Worm (Caenorhabditis elegans) whole organism, L3 larva: ENCODE data around the gene C27B7.9.
A peak's percentile ranks its signal among the peaks of the same experiment; 100 is the strongest.

Source experiments
- R02D3.7 ChIP-seq: fragments of 150-350 bp; optimal IDR thresholded peaks from 2 replicates; lab custom pipeline; 2014; ENCODE audit warnings: missing biosample characterization, missing genetic modification characterization
- ZK546.5 ChIP-seq: sonication (generic microtip); optimal IDR thresholded peaks from 2 replicates; lab custom pipeline; 2017; ENCODE audit warnings: missing biosample characterization, missing genetic modification characterization
- aly-2 ChIP-seq: fragments of 150-350 bp; optimal IDR thresholded peaks from 2 replicates; lab custom pipeline; 2014; ENCODE audit warnings: missing biosample characterization, missing genetic modification characterization
- ceh-28 ChIP-seq: fragments of 150-350 bp; optimal IDR thresholded peaks from 2 replicates; lab custom pipeline; 2014; ENCODE audit warnings: missing biosample characterization, missing genetic modification reagents, missing genetic modification characterization
- ceh-82 ChIP-seq: fragments of 150-350 bp; optimal IDR thresholded peaks from 2 replicates; lab custom pipeline; 2014; ENCODE audit warnings: missing biosample characterization, missing genetic modification characterization
- ceh-9 ChIP-seq: sonication (generic microtip); optimal IDR thresholded peaks from 2 replicates; lab custom pipeline; 2018; ENCODE audit warnings: missing biosample characterization, missing genetic modification characterization
- daf-12 ChIP-seq: fragments of 150-350 bp; optimal IDR thresholded peaks from 2 replicates; lab custom pipeline; 2014; ENCODE audit warnings: missing biosample characterization, missing genetic modification reagents, missing genetic modification characterization
- egl-27 ChIP-seq: sonication (generic microtip); optimal IDR thresholded peaks from 4 replicates; lab custom pipeline; 2017; ENCODE audit warnings: missing biosample characterization, missing genetic modification reagents, missing genetic modification characterization
- elt-1 ChIP-seq: fragments of 150-350 bp; optimal IDR thresholded peaks from 2 replicates; lab custom pipeline; 2014; ENCODE audit warnings: missing biosample characterization, missing genetic modification characterization
- elt-2 ChIP-seq: sonication (generic microtip); optimal IDR thresholded peaks from 2 replicates; lab custom pipeline; 2016; ENCODE audit warnings: missing genetic modification reagents, mild to moderate bottlenecking, missing genetic modification characterization, missing compliant biosample characterization
- elt-3 ChIP-seq, 3 experiments: fragments of 150-350 bp in 1 of 3; sonication (generic microtip) in 2 of 3; optimal IDR thresholded peaks; 2 replicates in 2 of 3; 4 replicates in 1 of 3; lab custom pipeline; 2014 to 2017; ENCODE audit warnings: missing biosample characterization in 3 of 3, missing genetic modification characterization in 3 of 3
- fkh-2 ChIP-seq: fragments of 150-350 bp; optimal IDR thresholded peaks from 2 replicates; lab custom pipeline; 2014; ENCODE audit warnings: missing biosample characterization, missing genetic modification reagents, missing genetic modification characterization
- fos-1 ChIP-seq: fragments of 150-350 bp; optimal IDR thresholded peaks from 2 replicates; lab custom pipeline; 2014; ENCODE audit warnings: missing biosample characterization, missing genetic modification characterization
- hmg-11 ChIP-seq: sonication (generic microtip); optimal IDR thresholded peaks from 2 replicates; lab custom pipeline; 2016; ENCODE audit warnings: missing genetic modification characterization, missing compliant biosample characterization
- jun-1 ChIP-seq: fragments of 150-350 bp; optimal IDR thresholded peaks from 2 replicates; lab custom pipeline; 2014; ENCODE audit warnings: missing biosample characterization, missing genetic modification reagents, missing genetic modification characterization
- lin-15B ChIP-seq: fragments of 150-350 bp; optimal IDR thresholded peaks from 2 replicates; lab custom pipeline; 2014; ENCODE audit warnings: missing biosample characterization, missing genetic modification characterization
- lin-39 ChIP-seq: fragments of 150-350 bp; optimal IDR thresholded peaks from 2 replicates; lab custom pipeline; 2018; ENCODE audit warnings: missing biosample characterization, missing genetic modification reagents, missing genetic modification characterization
- lsy-12 ChIP-seq: sonication (generic microtip); optimal IDR thresholded peaks from 2 replicates; lab custom pipeline; 2016; ENCODE audit warnings: mild to moderate bottlenecking, missing genetic modification characterization, missing compliant biosample characterization
- mdl-1 ChIP-seq: fragments of 150-350 bp; optimal IDR thresholded peaks from 2 replicates; lab custom pipeline; 2014; ENCODE audit warnings: missing biosample characterization, missing genetic modification characterization
- mml-1 ChIP-seq: fragments of 150-350 bp; sonication (generic microtip); optimal IDR thresholded peaks from 3 replicates; lab custom pipeline; 2014; ENCODE audit warnings: missing biosample characterization, missing genetic modification characterization
- nfya-1 ChIP-seq: sonication (generic microtip); optimal IDR thresholded peaks from 2 replicates; lab custom pipeline; 2017; ENCODE audit warnings: missing genetic modification characterization, mild to moderate bottlenecking, missing compliant biosample characterization, antibody characterized with exemption, moderate library complexity; ENCODE audit not compliant: insufficient read depth
- nhr-11 ChIP-seq: fragments of 150-350 bp; optimal IDR thresholded peaks from 2 replicates; lab custom pipeline; 2014; ENCODE audit warnings: missing biosample characterization, missing genetic modification characterization
- nhr-12 ChIP-seq: fragments of 150-350 bp; optimal IDR thresholded peaks from 2 replicates; lab custom pipeline; 2014; ENCODE audit warnings: missing biosample characterization, missing genetic modification characterization
- nhr-23 ChIP-seq: fragments of 150-350 bp; optimal IDR thresholded peaks from 2 replicates; lab custom pipeline; 2014; ENCODE audit warnings: missing biosample characterization, missing genetic modification reagents, missing genetic modification characterization
- nhr-237 ChIP-seq: fragments of 150-350 bp; optimal IDR thresholded peaks from 2 replicates; lab custom pipeline; 2014; ENCODE audit warnings: missing biosample characterization, missing genetic modification characterization
- nhr-28 ChIP-seq: fragments of 150-350 bp; optimal IDR thresholded peaks from 2 replicates; lab custom pipeline; 2014; ENCODE audit warnings: missing biosample characterization, missing genetic modification characterization
- nhr-67 ChIP-seq: fragments of 150-350 bp; optimal IDR thresholded peaks from 2 replicates; lab custom pipeline; 2014; ENCODE audit warnings: missing biosample characterization, missing genetic modification characterization
- pha-4 ChIP-seq: fragments of 150-350 bp; optimal IDR thresholded peaks from 2 replicates; lab custom pipeline; 2014; ENCODE audit warnings: missing biosample characterization, missing genetic modification reagents, missing genetic modification characterization
- pqm-1 ChIP-seq: fragments of 150-350 bp; optimal IDR thresholded peaks from 2 replicates; lab custom pipeline; 2017; ENCODE audit warnings: missing biosample characterization, missing genetic modification characterization, inconsistent platforms
- sea-2 ChIP-seq: fragments of 150-350 bp; sonication (generic microtip); optimal IDR thresholded peaks from 4 replicates; lab custom pipeline; 2014; ENCODE audit warnings: missing biosample characterization, missing genetic modification reagents, missing genetic modification characterization
- skn-1 ChIP-seq: fragments of 150-350 bp; optimal IDR thresholded peaks from 2 replicates; lab custom pipeline; 2014; ENCODE audit warnings: missing biosample characterization, missing genetic modification characterization
- snpc-4 ChIP-seq: fragments of 150-350 bp; optimal IDR thresholded peaks from 2 replicates; lab custom pipeline; 2014; ENCODE audit warnings: missing biosample characterization, missing genetic modification characterization
- tbx-2 ChIP-seq: sonication (generic microtip); optimal IDR thresholded peaks from 2 replicates; lab custom pipeline; 2016; ENCODE audit warnings: mild to moderate bottlenecking, missing genetic modification characterization, missing compliant biosample characterization
- unc-39 ChIP-seq: sonication (generic microtip); optimal IDR thresholded peaks from 4 replicates; lab custom pipeline; 2017; ENCODE audit warnings: missing biosample characterization, missing genetic modification characterization
- unc-62 ChIP-seq: fragments of 150-350 bp; sonication (generic microtip); optimal IDR thresholded peaks from 4 replicates; lab custom pipeline; 2014; ENCODE audit warnings: missing biosample characterization, missing genetic modification reagents, missing genetic modification characterization
- zag-1 ChIP-seq: fragments of 150-350 bp; optimal IDR thresholded peaks from 2 replicates; lab custom pipeline; 2014; ENCODE audit warnings: missing biosample characterization, missing genetic modification characterization
- ztf-11 ChIP-seq: fragments of 150-350 bp; optimal IDR thresholded peaks from 2 replicates; lab custom pipeline; 2014; ENCODE audit warnings: missing biosample characterization, missing genetic modification characterization

The C27B7.9 gene

ce11 chrIV:8927093-8927492 is 11.2 kb upstream of the C27B7.9 start (continued):
- TF ChIP-seq pha-4 (tag; lab: Kevin White, UChicago) (peak; percentile 78), lin-39 (tag; lab: Kevin White, UChicago) (peak; percentile 92), nhr-11 (no peak), aly-2 (tag; lab: Kevin White, UChicago) (no peak), ZK546.5 (tag; lab: Kevin White, UChicago) (no peak), fos-1 (tag; lab: Kevin White, UChicago) (no peak), unc-62 (GFP tag; lab: Kevin White, UChicago) (peak; percentile 25), fkh-2 (tag; lab: Kevin White, UChicago) (no peak), elt-3 (tag; optimal IDR thresholded peaks at IDR 0.05; lab: Kevin White, UChicago) (peak in 1 of 3 experiments; percentile 2), tbx-2 (peak; percentile 58), jun-1 (peak; percentile 51), lsy-12 (tag; lab: Kevin White, UChicago) (peak; percentile 73)

DNA sequence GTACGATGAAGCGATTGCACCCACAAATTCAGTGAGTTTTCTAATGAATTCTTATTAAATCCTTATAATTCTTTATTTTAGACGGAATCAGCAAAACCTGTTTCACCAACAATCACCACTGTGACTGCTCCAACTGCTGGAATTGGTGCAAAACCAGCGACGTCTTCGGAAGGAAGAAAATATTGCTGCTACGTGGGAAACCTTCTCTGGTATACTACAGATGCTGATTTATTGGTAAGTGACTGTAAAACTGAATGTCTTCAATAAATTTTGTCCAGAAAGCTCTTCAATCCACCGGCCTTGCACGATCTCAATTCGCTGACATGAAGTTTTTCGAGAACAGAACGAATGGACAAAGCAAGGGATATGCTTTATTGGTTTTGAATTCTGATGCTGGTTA is 10.6 kb upstream of the C27B7.9 start:
- TF ChIP-seq zag-1 (tag; lab: Kevin White, UChicago) (no peak), egl-27 (tag; lab: Kevin White, UChicago) (no peak), fkh-2 (tag; lab: Kevin White, UChicago) (no peak), nhr-67 (no peak), unc-39 (tag; lab: Kevin White, UChicago) (no peak), skn-1 (tag; lab: Kevin White, UChicago) (no peak), elt-2 (no peak), mml-1 (tag; lab: Kevin White, UChicago) (no peak), lin-15B (tag; lab: Kevin White, UChicago) (no peak), hmg-11 (tag; lab: Kevin White, UChicago) (no peak), aly-2 (tag; lab: Kevin White, UChicago) (no peak), elt-1 (tag; lab: Kevin White, UChicago) (no peak), unc-62 (GFP tag; lab: Kevin White, UChicago) (no peak), R02D3.7 (no peak), pqm-1 (no peak), elt-3 (tag; optimal IDR thresholded peaks at IDR 0.05; lab: Kevin White, UChicago) (no peak), ztf-11 (tag; lab: Kevin White, UChicago) (no peak), nhr-12 (no peak)

ce11 chrIV:8925990-8926389 is 10.1 kb upstream of the C27B7.9 start, which contains the start of the genes D1046.2 and cfim-2:
D1046.2 (minus strand) TSS chrIV:8926067.
cfim-2 (plus strand) TSS chrIV:8926324.
- TF ChIP-seq ceh-9: no peak
- TF ChIP-seq nhr-28 (tag; lab: Kevin White, UChicago): no peak
- no peak for TF ChIP-seq mdl-1
- TF ChIP-seq lin-15B (tag; lab: Kevin White, UChicago): peak; percentile 28
- TF ChIP-seq R02D3.7: peak; percentile 12
- no peak for TF ChIP-seq tbx-2
- TF ChIP-seq daf-12: no peak
- peak; percentile 44 for TF ChIP-seq pha-4 (tag; lab: Kevin White, UChicago)
- no peak for TF ChIP-seq fos-1 (tag; lab: Kevin White, UChicago)
- TF ChIP-seq ceh-82: no peak
- TF ChIP-seq nhr-237 (tag; lab: Kevin White, UChicago): no peak
- TF ChIP-seq skn-1 (tag; lab: Kevin White, UChicago): no peak
- TF ChIP-seq nfya-1: peak; percentile 42
- TF ChIP-seq unc-62 (GFP tag; lab: Kevin White, UChicago): no peak
- peak; percentile 38 for TF ChIP-seq nhr-23 (tag; lab: Kevin White, UChicago)
- no peak for TF ChIP-seq snpc-4 (tag; lab: Kevin White, UChicago)
- no peak for TF ChIP-seq lin-39 (tag; lab: Kevin White, UChicago)

ce11 chrIV:8924126-8924525 is 8.2 kb upstream of the C27B7.9 start:
- TF ChIP-seq aly-2 (tag; lab: Kevin White, UChicago) (no peak), ceh-28 (tag; lab: Kevin White, UChicago) (no peak), elt-2 (no peak), lin-39 (tag; lab: Kevin White, UChicago) (no peak), nhr-11 (no peak), mml-1 (tag; lab: Kevin White, UChicago) (no peak), skn-1 (tag; lab: Kevin White, UChicago) (no peak), sea-2 (GFP tag; lab: Kevin White, UChicago) (no peak)
